Fruit fly (Drosophila melanogaster) whole organism, embryonic: ENCODE measurements around the gene CG7320.

Experiments used
- CG10654 ChIP-seq: fragments of 200-800 bp; sonication (Bioruptor generic); optimal IDR thresholded peaks from 2 replicates; lab custom pipeline; 2016; ENCODE audit warnings: missing biosample characterization, missing genetic modification characterization
- CG11247 ChIP-seq: fragments of 200-800 bp; sonication (Bioruptor generic); IDR thresholded peaks from 2 replicates; pipeline ENCODE4 v1.3.6; 2022; ENCODE audit warnings: missing biosample characterization, missing genetic modification characterization
- CG11723 ChIP-seq: fragments of 200-800 bp; sonication (Bioruptor generic); optimal IDR thresholded peaks from 2 replicates; lab custom pipeline; 2017; ENCODE audit warnings: missing biosample characterization, mild to moderate bottlenecking, missing genetic modification characterization
- CG12391 ChIP-seq: fragments of 200-800 bp; sonication (Bioruptor generic); optimal IDR thresholded peaks from 3 replicates; lab custom pipeline; 2018; ENCODE audit warnings: missing biosample characterization, mild to moderate bottlenecking, missing genetic modification characterization, moderate library complexity
- CG15479 ChIP-seq: fragments of 200-800 bp; sonication (Bioruptor generic); optimal IDR thresholded peaks from 3 replicates; lab custom pipeline; 2019; ENCODE audit warnings: missing biosample characterization, mild to moderate bottlenecking, missing genetic modification characterization, moderate library complexity
- CG15514 ChIP-seq: fragments of 200-800 bp; sonication (Bioruptor generic); optimal IDR thresholded peaks from 3 replicates; lab custom pipeline; 2017; ENCODE audit warnings: missing biosample characterization, missing genetic modification characterization, mild to moderate bottlenecking, moderate library complexity, missing genetic modification reagents
- CG16779 ChIP-seq: fragments of 200-800 bp; sonication (Bioruptor generic); IDR thresholded peaks from 2 replicates; pipeline ENCODE4 v1.3.6; 2022; ENCODE audit warnings: missing biosample characterization, missing genetic modification characterization
- CG17186 ChIP-seq: fragments of 200-800 bp; sonication (Bioruptor generic); optimal IDR thresholded peaks from 3 replicates; lab custom pipeline; 2017; ENCODE audit warnings: missing biosample characterization, missing genetic modification reagents, missing genetic modification characterization
- CG17328 ChIP-seq: fragments of 200-800 bp; sonication (Bioruptor generic); IDR thresholded peaks from 2 replicates; pipeline ENCODE4 v1.3.6; 2022; ENCODE audit warnings: missing biosample characterization, missing genetic modification characterization
- CG17385 ChIP-seq: fragments of 200-800 bp; sonication (Bioruptor generic); optimal IDR thresholded peaks from 3 replicates; lab custom pipeline; 2018; ENCODE audit warnings: missing biosample characterization, mild to moderate bottlenecking, missing genetic modification characterization
- CG2199 ChIP-seq: fragments of 200-800 bp; sonication (Bioruptor generic); IDR thresholded peaks from 3 replicates; pipeline ENCODE4 v1.3.6; 2022; ENCODE audit warnings: missing biosample characterization, missing genetic modification characterization
- CG32772 ChIP-seq: fragments of 200-800 bp; sonication (Bioruptor generic); IDR thresholded peaks from 2 replicates; pipeline ENCODE4 v1.3.6; 2022; ENCODE audit warnings: missing biosample characterization, missing genetic modification characterization
- CG3847 ChIP-seq: fragments of 200-800 bp; sonication (Bioruptor generic); IDR thresholded peaks from 2 replicates; pipeline ENCODE4 v1.3.6; 2022; ENCODE audit warnings: missing biosample characterization, missing genetic modification characterization
- CG42726 ChIP-seq: fragments of 200-800 bp; sonication (Bioruptor generic); IDR thresholded peaks from 2 replicates; pipeline ENCODE4 v1.3.6; 2022; ENCODE audit warnings: missing biosample characterization, missing genetic modification characterization; ENCODE audit not compliant: partially characterized antibody
- CG4360 ChIP-seq: fragments of 200-800 bp; sonication (Bioruptor generic); IDR thresholded peaks from 2 replicates; pipeline ENCODE4 v1.3.6; 2022; ENCODE audit warnings: missing biosample characterization, missing genetic modification characterization
- CG4820 ChIP-seq: fragments of 200-800 bp; sonication (Bioruptor generic); optimal IDR thresholded peaks from 3 replicates; lab custom pipeline; 2016; ENCODE audit warnings: missing biosample characterization, missing genetic modification characterization
- CG5180 ChIP-seq: fragments of 200-800 bp; sonication (Bioruptor generic); optimal IDR thresholded peaks from 3 replicates; lab custom pipeline; 2017; ENCODE audit warnings: missing biosample characterization, missing genetic modification characterization, mild to moderate bottlenecking, moderate library complexity, missing genetic modification reagents
- CG6791 ChIP-seq: fragments of 200-800 bp; sonication (Bioruptor generic); IDR thresholded peaks from 3 replicates; pipeline ENCODE4 v1.3.6; 2022; ENCODE audit warnings: missing biosample characterization, missing genetic modification characterization; ENCODE audit not compliant: partially characterized antibody
- CG7745 ChIP-seq: fragments of 200-800 bp; sonication (Bioruptor generic); optimal IDR thresholded peaks from 2 replicates; lab custom pipeline; 2018; ENCODE audit warnings: missing biosample characterization, mild to moderate bottlenecking, missing genetic modification characterization, moderate library complexity
- CG9817 ChIP-seq: fragments of 200-800 bp; sonication (Bioruptor generic); optimal IDR thresholded peaks from 2 replicates; lab custom pipeline; 2018; ENCODE audit warnings: missing biosample characterization, mild to moderate bottlenecking, missing genetic modification characterization, moderate library complexity
- CHES-1-like ChIP-seq: fragments of 200-800 bp; sonication (Bioruptor generic); optimal IDR thresholded peaks from 2 replicates; lab custom pipeline; 2016; ENCODE audit warnings: missing biosample characterization, missing genetic modification characterization
- Dip3 ChIP-seq: fragments of 200-800 bp; sonication (Bioruptor generic); optimal IDR thresholded peaks from 3 replicates; lab custom pipeline; 2016; ENCODE audit warnings: missing biosample characterization, missing genetic modification characterization
- Mrtf ChIP-seq: fragments of 200-800 bp; sonication (Bioruptor generic); IDR thresholded peaks from 3 replicates; pipeline ENCODE4 v1.3.6; 2022; ENCODE audit warnings: missing biosample characterization, missing genetic modification characterization
- NK7.1 ChIP-seq: fragments of 200-800 bp; sonication (Bioruptor generic); optimal IDR thresholded peaks from 3 replicates; lab custom pipeline; 2016; ENCODE audit warnings: missing biosample characterization, missing genetic modification characterization
- Pdp1 ChIP-seq, 2 experiments: fragments of 200-800 bp; sonication (Bioruptor generic); optimal IDR thresholded peaks; 3 replicates each; lab custom pipeline; 2016; ENCODE audit warnings: missing biosample characterization in 2 of 2, missing genetic modification characterization in 2 of 2, mild to moderate bottlenecking in 1 of 2, moderate library complexity in 1 of 2
- Rx ChIP-seq: fragments of 200-800 bp; sonication (Bioruptor generic); IDR thresholded peaks from 2 replicates; pipeline ENCODE4 v1.3.6; 2022; ENCODE audit warnings: missing biosample characterization, missing genetic modification characterization
- TFAM ChIP-seq: fragments of 200-800 bp; sonication (Bioruptor generic); optimal IDR thresholded peaks from 2 replicates; lab custom pipeline; 2017; ENCODE audit warnings: missing biosample characterization, missing genetic modification characterization, inconsistent platforms
- YL-1 ChIP-seq: fragments of 200-800 bp; sonication (Bioruptor generic); optimal IDR thresholded peaks from 3 replicates; lab custom pipeline; 2017; ENCODE audit warnings: missing biosample characterization, mild to moderate bottlenecking, missing genetic modification characterization
- bsh ChIP-seq, 2 experiments: fragments of 200-800 bp; sonication (Bioruptor generic); optimal IDR thresholded peaks; 2 replicates each; lab custom pipeline; 2017 to 2018; ENCODE audit warnings: mild to moderate bottlenecking in 2 of 2, missing biosample characterization in 2 of 2, missing genetic modification characterization in 2 of 2, moderate library complexity in 1 of 2
- cad ChIP-seq: fragments of >200 bp; optimal IDR thresholded peaks from 2 replicates; lab custom pipeline; 2017; ENCODE audit warnings: missing biosample characterization, missing genetic modification characterization
- cato ChIP-seq: fragments of 200-800 bp; sonication (Bioruptor generic); optimal IDR thresholded peaks from 2 replicates; lab custom pipeline; 2016; ENCODE audit warnings: missing biosample characterization, missing genetic modification characterization, borderline replicate concordance
- cg ChIP-seq: fragments of 200-800 bp; sonication (Bioruptor generic); optimal IDR thresholded peaks from 3 replicates; lab custom pipeline; 2019; ENCODE audit warnings: missing biosample characterization, mild to moderate bottlenecking, missing genetic modification characterization, moderate library complexity
- chn ChIP-seq: fragments of 200-800 bp; sonication (Bioruptor generic); optimal IDR thresholded peaks from 2 replicates; lab custom pipeline; 2016; ENCODE audit warnings: missing biosample characterization, missing genetic modification characterization
- croc ChIP-seq: fragments of 200-800 bp; sonication (Bioruptor generic); conservative IDR thresholded peaks from 3 replicates; pipeline ENCODE4 v1.3.6; 2022; ENCODE audit warnings: missing biosample characterization, missing genetic modification characterization
- danr ChIP-seq: fragments of 200-800 bp; sonication (Bioruptor generic); IDR thresholded peaks from 2 replicates; pipeline ENCODE4 v1.3.6; 2022; ENCODE audit warnings: missing biosample characterization, missing genetic modification characterization
- dm ChIP-seq: fragments of 200-800 bp; sonication (Bioruptor generic); optimal IDR thresholded peaks from 3 replicates; lab custom pipeline; 2016; ENCODE audit warnings: missing biosample characterization, missing genetic modification characterization
- eyg ChIP-seq: fragments of 200-800 bp; sonication (Bioruptor generic); optimal IDR thresholded peaks from 3 replicates; lab custom pipeline; 2016; ENCODE audit warnings: missing biosample characterization, missing genetic modification characterization
- hkb ChIP-seq, 2 experiments: fragments of 200-800 bp in 1 of 2; fragments of >200 bp in 1 of 2; sonication (Bioruptor generic) in 1 of 2; IDR thresholded peaks in 1 of 2; optimal IDR thresholded peaks in 1 of 2; 2 replicates each; pipeline versions ENCODE4 v1.3.6 to Lab custom; 2017 to 2022; ENCODE audit warnings: missing biosample characterization in 1 of 2, missing genetic modification characterization in 1 of 2
- hth ChIP-seq: fragments of >200 bp; optimal IDR thresholded peaks from 2 replicates; lab custom pipeline; 2017; ENCODE audit warnings: inconsistent platforms
- klu ChIP-seq: fragments of 200-800 bp; sonication (Bioruptor generic); IDR thresholded peaks from 2 replicates; pipeline ENCODE4 v1.3.6; 2022; ENCODE audit warnings: missing biosample characterization, missing genetic modification characterization
- kni ChIP-seq: fragments of 200-800 bp; sonication (Bioruptor generic); optimal IDR thresholded peaks from 3 replicates; lab custom pipeline; 2017; ENCODE audit warnings: mild to moderate bottlenecking, missing biosample characterization, missing genetic modification reagents, missing genetic modification characterization
- lmd ChIP-seq: fragments of 200-800 bp; sonication (Bioruptor generic); IDR thresholded peaks from 2 replicates; pipeline ENCODE4 v1.3.6; 2022; ENCODE audit warnings: missing biosample characterization, missing genetic modification characterization
- lola ChIP-seq, 3 experiments: fragments of >200 bp in 2 of 3; fragments of 200-800 bp in 1 of 3; sonication (Bioruptor generic) in 1 of 3; optimal IDR thresholded peaks; 2 replicates each; lab custom pipeline; 2017 to 2019; ENCODE audit warnings: missing biosample characterization in 3 of 3, missing genetic modification characterization in 3 of 3, mild to moderate bottlenecking in 1 of 3, moderate library complexity in 1 of 3
- maf-S ChIP-seq: fragments of 200-800 bp; sonication (Bioruptor generic); optimal IDR thresholded peaks from 2 replicates; lab custom pipeline; 2016; ENCODE audit warnings: missing biosample characterization, missing genetic modification characterization
- oc ChIP-seq: fragments of 200-800 bp; sonication (Bioruptor generic); optimal IDR thresholded peaks from 2 replicates; lab custom pipeline; 2018; ENCODE audit warnings: missing biosample characterization, mild to moderate bottlenecking, missing genetic modification characterization, moderate library complexity
- pho ChIP-seq: fragments of 200-800 bp; sonication (Bioruptor generic); optimal IDR thresholded peaks from 2 replicates; lab custom pipeline; 2016; ENCODE audit warnings: missing biosample characterization, missing genetic modification characterization
- slbo ChIP-seq: fragments of 200-800 bp; sonication (Bioruptor generic); IDR thresholded peaks from 2 replicates; pipeline ENCODE4 v1.3.6; 2022; ENCODE audit warnings: missing biosample characterization, missing genetic modification characterization
- sqz ChIP-seq: fragments of 200-800 bp; sonication (Bioruptor generic); optimal IDR thresholded peaks from 3 replicates; lab custom pipeline; 2018; ENCODE audit warnings: missing biosample characterization, mild to moderate bottlenecking, missing genetic modification characterization
- usp ChIP-seq: fragments of >200 bp; optimal IDR thresholded peaks from 2 replicates; lab custom pipeline; 2017; ENCODE audit warnings: missing biosample characterization, missing genetic modification characterization
- vfl ChIP-seq: fragments of 200-800 bp; sonication (Bioruptor generic); optimal IDR thresholded peaks from 2 replicates; lab custom pipeline; 2016; ENCODE audit warnings: missing biosample characterization, missing genetic modification characterization
- zen ChIP-seq: fragments of 200-800 bp; sonication (Bioruptor generic); optimal IDR thresholded peaks from 3 replicates; lab custom pipeline; 2018; ENCODE audit warnings: missing biosample characterization, mild to moderate bottlenecking, missing genetic modification characterization, moderate library complexity

Gene CG7320

dm6 chr3L:18228527-18228926, 27.2 kb downstream of the CG7320 start (continued):
- TF ChIP-seq CG11247 (GFP tag; lab: Robert Waterston, UW) (no peak), Dip3 (GFP tag; lab: Kevin White, UChicago) (no peak), NK7.1 (GFP tag; lab: Kevin White, UChicago) (no peak), Pdp1 (GFP tag; optimal IDR thresholded peaks at IDR 0.05; lab: Kevin White, UChicago) (peak in 1 of 2 experiments; percentile 16), pho (GFP tag; lab: Kevin White, UChicago) (no peak), eyg (GFP tag; lab: Kevin White, UChicago) (no peak), CG11723 (GFP tag; lab: Kevin White, UChicago) (no peak), Mrtf (GFP tag; lab: Robert Waterston, UW) (no peak), TFAM (no peak), croc (GFP tag; lab: Robert Waterston, UW) (no peak), maf-S (GFP tag; lab: Kevin White, UChicago) (no peak), zen (tag; lab: Kevin White, UChicago) (no peak), CG3847 (no peak), kni (peak; percentile 68), CG17328 (GFP tag; lab: Robert Waterston, UW) (no peak), oc (tag; lab: Kevin White, UChicago) (peak; percentile 38), CG5180 (GFP tag; lab: Kevin White, UChicago) (no peak), CG17385 (no peak), CG9817 (tag; lab: Kevin White, UChicago) (no peak), sqz (peak; percentile 71), bsh (GFP tag; optimal IDR thresholded peaks at IDR 0.05; lab: Kevin White, UChicago) (no peak), CG7745 (peak; percentile 23), hth (lab: Kevin White, UChicago) (peak; percentile 93), CG4820 (no peak), hkb (optimal IDR thresholded peaks at IDR 0.05; lab: Kevin White, UChicago) (no peak), hkb (GFP tag; IDR thresholded peaks at IDR 0.05; lab: Robert Waterston, UW) (no peak), cato (GFP tag; lab: Kevin White, UChicago) (no peak), CG10654 (GFP tag; lab: Kevin White, UChicago) (no peak), lola (GFP tag; optimal IDR thresholded peaks at IDR 0.05; lab: Kevin White, UChicago) (no peak), CG2199 (GFP tag; lab: Robert Waterston, UW) (peak; percentile 91), CG16779 (GFP tag; lab: Robert Waterston, UW) (no peak), danr (GFP tag; lab: Robert Waterston, UW) (no peak), CG32772 (GFP tag; lab: Robert Waterston, UW) (no peak), CG17186 (no peak), CG12391 (tag; lab: Kevin White, UChicago) (no peak), klu (GFP tag; lab: Robert Waterston, UW) (no peak), cg (GFP tag; lab: Kevin White, UChicago) (peak; percentile 22), lmd (GFP tag; lab: Robert Waterston, UW) (no peak), CG4360 (GFP tag; lab: Robert Waterston, UW) (peak; percentile 95), usp (no peak), cad (peak; percentile 56), CHES-1-like (GFP tag; lab: Kevin White, UChicago) (no peak), CG15514 (GFP tag; lab: Kevin White, UChicago) (no peak), slbo (GFP tag; lab: Robert Waterston, UW) (no peak), YL-1 (GFP tag; lab: Kevin White, UChicago) (no peak), dm (GFP tag; lab: Kevin White, UChicago) (no peak), CG15479 (GFP tag; lab: Kevin White, UChicago) (peak; percentile 80), Rx (GFP tag; lab: Robert Waterston, UW) (no peak), CG42726 (GFP tag; lab: Robert Waterston, UW) (no peak), vfl (GFP tag; lab: Kevin White, UChicago) (no peak), CG6791 (GFP tag; lab: Robert Waterston, UW) (peak; percentile 65; the same call in 2 of the 3 replicates), chn (GFP tag; lab: Kevin White, UChicago) (no peak)
